Worm (Caenorhabditis elegans) whole organism, early embryonic: ENCODE measurements around the gene F18A11.2.
"Not testable (repeated sequence)": the region's sequence is repeated elsewhere in the genome, so short reads cannot be mapped to it uniquely, and the experiment has no call there.

Experiments
- B0310.2 ChIP-seq: sonication (generic microtip); optimal IDR thresholded peaks from 2 replicates; lab custom pipeline; 2016; ENCODE audit warnings: mild to moderate bottlenecking, missing genetic modification characterization, missing compliant biosample characterization
- F13C5.2 ChIP-seq: sonication (generic microtip); optimal IDR thresholded peaks from 2 replicates; lab custom pipeline; 2017; ENCODE audit warnings: mild to moderate bottlenecking, missing genetic modification characterization, inconsistent platforms, missing compliant biosample characterization
- aly-1 ChIP-seq: sonication (generic microtip); optimal IDR thresholded peaks from 2 replicates; lab custom pipeline; 2016; ENCODE audit warnings: missing genetic modification characterization, missing compliant biosample characterization
- ama-1 ChIP-seq: fragments of 150-350 bp; optimal IDR thresholded peaks from 2 replicates; lab custom pipeline; 2014
- ceh-13 ChIP-seq: fragments of 200-800 bp; sonication (Bioruptor generic); optimal IDR thresholded peaks from 2 replicates; lab custom pipeline; 2018; ENCODE audit warnings: mild to moderate bottlenecking, missing genetic modification characterization, missing compliant biosample characterization
- flt-1 ChIP-seq: fragments of 200-800 bp; sonication (Bioruptor generic); IDR thresholded peaks from 2 replicates; pipeline ENCODE4 v1.3.6; 2022; ENCODE audit warnings: missing genetic modification characterization, missing compliant biosample characterization
- hmbx-1 ChIP-seq: sonication (generic microtip); optimal IDR thresholded peaks from 2 replicates; lab custom pipeline; 2016; ENCODE audit warnings: mild to moderate bottlenecking, missing genetic modification characterization, missing compliant biosample characterization
- hnd-1 ChIP-seq: sonication (generic microtip); optimal IDR thresholded peaks from 2 replicates; lab custom pipeline; 2016; ENCODE audit warnings: missing genetic modification characterization, missing compliant biosample characterization
- scrt-1 ChIP-seq: fragments of 200-800 bp; sonication (Bioruptor generic); IDR thresholded peaks from 2 replicates; pipeline ENCODE4 v1.3.6; 2022; ENCODE audit warnings: missing genetic modification characterization, missing compliant biosample characterization
- tbx-11 ChIP-seq: fragments of 200-800 bp; sonication (Bioruptor generic); IDR thresholded peaks from 2 replicates; pipeline ENCODE4 v1.3.6; 2022; ENCODE audit warnings: missing genetic modification characterization, missing compliant biosample characterization
- tbx-37 ChIP-seq: fragments of 200-800 bp; sonication (Bioruptor generic); conservative IDR thresholded peaks from 2 replicates; pipeline ENCODE4 v1.3.6; 2022; ENCODE audit warnings: missing genetic modification reagents, missing genetic modification characterization, missing compliant biosample characterization

DNA sequence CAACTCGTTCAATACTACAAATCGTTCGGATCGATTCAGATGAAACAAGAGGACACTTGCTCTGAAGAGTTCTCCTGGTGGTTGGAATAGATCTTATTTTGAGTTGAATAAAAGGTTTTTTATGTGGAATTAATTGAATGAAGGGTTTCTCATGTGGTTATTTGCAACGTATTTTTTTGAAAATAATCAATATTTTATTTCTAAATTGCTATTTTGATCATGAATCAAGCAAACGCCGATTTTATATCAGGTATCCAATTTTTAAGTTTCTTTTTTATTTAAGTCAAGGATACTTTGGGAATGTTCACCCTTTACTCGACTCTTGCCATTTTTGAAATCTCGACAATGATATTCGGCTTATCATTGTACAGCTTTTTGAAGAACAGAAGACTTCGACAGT is 49.1 kb downstream of the F18A11.2 start, which contains the start of gene Y81G3A.2:
- not testable (repeated sequence) for TF ChIP-seq hnd-1; scrt-1 (GFP tag; lab: Robert Waterston, UW); flt-1; ama-1 (lab: Kevin White, UChicago); aly-1 (tag; lab: Kevin White, UChicago); F13C5.2; hmbx-1 (tag; lab: Kevin White, UChicago); tbx-11 (GFP tag; lab: Robert Waterston, UW); tbx-37; ceh-13 (GFP tag; lab: Kevin White, UChicago); B0310.2
